Worm (Caenorhabditis elegans) whole organism, late embryonic: Measurements from ENCODE around the gene ZK1307.3.

Source experiments
- C38D4.7 ChIP-seq: fragments of 200-800 bp; sonication (Bioruptor generic); optimal IDR thresholded peaks from 2 replicates; lab custom pipeline; 2018; ENCODE audit warnings: mild to moderate bottlenecking, missing genetic modification characterization, moderate library complexity, missing compliant biosample characterization
- F13H6.1 ChIP-seq: sonication (generic microtip); optimal IDR thresholded peaks from 2 replicates; lab custom pipeline; 2016; ENCODE audit warnings: missing genetic modification characterization, missing compliant biosample characterization
- T23F11.4 ChIP-seq: fragments of 200-800 bp; sonication (Bioruptor generic); optimal IDR thresholded peaks from 2 replicates; lab custom pipeline; 2018; ENCODE audit warnings: mild to moderate bottlenecking, missing genetic modification characterization, missing compliant biosample characterization
- Y22D7AL.16 ChIP-seq: sonication (generic microtip); optimal IDR thresholded peaks from 2 replicates; lab custom pipeline; 2016; ENCODE audit warnings: missing genetic modification characterization, missing compliant biosample characterization
- ceh-18 ChIP-seq: sonication (generic microtip); optimal IDR thresholded peaks from 2 replicates; lab custom pipeline; 2016; ENCODE audit warnings: missing genetic modification characterization, missing compliant biosample characterization
- ceh-2 ChIP-seq: sonication (generic microtip); optimal IDR thresholded peaks from 2 replicates; lab custom pipeline; 2016; ENCODE audit warnings: missing genotype, missing genetic modification characterization, missing compliant biosample characterization
- ceh-24 ChIP-seq: sonication (generic microtip); optimal IDR thresholded peaks from 2 replicates; lab custom pipeline; 2016; ENCODE audit warnings: mild to moderate bottlenecking, missing genetic modification characterization, missing compliant biosample characterization
- ceh-31 ChIP-seq: sonication (generic microtip); optimal IDR thresholded peaks from 2 replicates; lab custom pipeline; 2016; ENCODE audit warnings: missing genetic modification characterization, missing compliant biosample characterization
- ceh-45 ChIP-seq: fragments of 200-800 bp; sonication (Bioruptor generic); IDR thresholded peaks from 2 replicates; pipeline ENCODE4 v1.3.6; 2022; ENCODE audit warnings: missing genetic modification reagents, missing genetic modification characterization, missing compliant biosample characterization
- ceh-48 ChIP-seq: sonication (generic microtip); optimal IDR thresholded peaks from 2 replicates; lab custom pipeline; 2016; ENCODE audit warnings: missing genetic modification characterization, inconsistent platforms, missing compliant biosample characterization
- ceh-9 ChIP-seq: sonication (generic microtip); optimal IDR thresholded peaks from 2 replicates; lab custom pipeline; 2016; ENCODE audit warnings: mild to moderate bottlenecking, missing genetic modification characterization, inconsistent platforms, missing compliant biosample characterization
- che-1 ChIP-seq: sonication (generic microtip); optimal IDR thresholded peaks from 2 replicates; lab custom pipeline; 2016; ENCODE audit warnings: mild to moderate bottlenecking, missing genetic modification characterization, missing compliant biosample characterization
- elt-2 ChIP-seq: sonication (generic microtip); optimal IDR thresholded peaks from 2 replicates; lab custom pipeline; 2016; ENCODE audit warnings: missing genetic modification reagents, missing genetic modification characterization, missing compliant biosample characterization
- elt-4 ChIP-seq: sonication (generic microtip); optimal IDR thresholded peaks from 2 replicates; lab custom pipeline; 2016; ENCODE audit warnings: missing genetic modification characterization, missing compliant biosample characterization
- ets-4 ChIP-seq: sonication (generic microtip); optimal IDR thresholded peaks from 2 replicates; lab custom pipeline; 2016; ENCODE audit warnings: missing genetic modification characterization, missing compliant biosample characterization
- fkh-10 ChIP-seq: fragments of 150-350 bp; optimal IDR thresholded peaks from 2 replicates; lab custom pipeline; 2014; ENCODE audit warnings: missing biosample characterization, missing genetic modification reagents, missing genetic modification characterization
- gmeb-2 ChIP-seq: sonication (generic microtip); optimal IDR thresholded peaks from 2 replicates; lab custom pipeline; 2016; ENCODE audit warnings: missing genetic modification characterization, inconsistent platforms, missing compliant biosample characterization
- hlh-13 ChIP-seq: fragments of 200-800 bp; sonication (Bioruptor generic); optimal IDR thresholded peaks from 2 replicates; lab custom pipeline; 2018; ENCODE audit warnings: mild to moderate bottlenecking, missing genetic modification characterization, missing compliant biosample characterization
- hlh-30 ChIP-seq: sonication (generic microtip); optimal IDR thresholded peaks from 2 replicates; lab custom pipeline; 2017; ENCODE audit warnings: antibody characterized with exemption, missing genetic modification characterization, missing compliant biosample characterization; ENCODE audit not compliant: insufficient read depth
- hlh-6 ChIP-seq: sonication (generic microtip); optimal IDR thresholded peaks from 2 replicates; lab custom pipeline; 2016; ENCODE audit warnings: missing genotype, missing genetic modification characterization, missing compliant biosample characterization
- hlh-8 ChIP-seq: sonication (generic microtip); optimal IDR thresholded peaks from 2 replicates; lab custom pipeline; 2016; ENCODE audit warnings: missing genotype, missing genetic modification characterization, missing compliant biosample characterization
- lin-11 ChIP-seq: fragments of 200-800 bp; sonication (Bioruptor generic); optimal IDR thresholded peaks from 2 replicates; lab custom pipeline; 2018; ENCODE audit warnings: mild to moderate bottlenecking, missing genetic modification characterization, missing compliant biosample characterization
- madf-2 ChIP-seq: sonication (generic microtip); optimal IDR thresholded peaks from 2 replicates; lab custom pipeline; 2017; ENCODE audit warnings: missing genetic modification characterization, missing compliant biosample characterization
- mec-3 ChIP-seq: sonication (generic microtip); optimal IDR thresholded peaks from 2 replicates; lab custom pipeline; 2016; ENCODE audit warnings: borderline replicate concordance, missing genetic modification characterization, missing compliant biosample characterization
- pag-3 ChIP-seq: sonication (generic microtip); optimal IDR thresholded peaks from 2 replicates; lab custom pipeline; 2016; ENCODE audit warnings: missing compliant biosample characterization, missing genetic modification characterization, borderline replicate concordance
- pat-9 ChIP-seq: fragments of 200-800 bp; sonication (Bioruptor generic); optimal IDR thresholded peaks from 2 replicates; lab custom pipeline; 2018; ENCODE audit warnings: mild to moderate bottlenecking, missing genetic modification characterization, moderate library complexity, missing compliant biosample characterization
- pha-2 ChIP-seq: sonication (generic microtip); optimal IDR thresholded peaks from 2 replicates; lab custom pipeline; 2017; ENCODE audit warnings: mild to moderate bottlenecking, missing genetic modification characterization, missing compliant biosample characterization
- pha-4 ChIP-seq: fragments of 150-350 bp; optimal IDR thresholded peaks from 2 replicates; lab custom pipeline; 2018; ENCODE audit warnings: missing biosample characterization, missing genetic modification reagents, missing genetic modification characterization
- pqm-1 ChIP-seq: sonication (generic microtip); optimal IDR thresholded peaks from 2 replicates; lab custom pipeline; 2016; ENCODE audit warnings: missing genetic modification characterization, missing compliant biosample characterization
- pros-1 ChIP-seq: fragments of 150-350 bp; optimal IDR thresholded peaks from 2 replicates; lab custom pipeline; 2014; ENCODE audit warnings: missing biosample characterization, missing genetic modification reagents, missing genetic modification characterization
- sox-2 ChIP-seq: fragments of 200-800 bp; sonication (Bioruptor generic); IDR thresholded peaks from 2 replicates; pipeline ENCODE4 v1.3.6; 2022; ENCODE audit warnings: missing genetic modification reagents, missing genetic modification characterization, missing compliant biosample characterization
- sox-4 ChIP-seq: sonication (generic microtip); optimal IDR thresholded peaks from 2 replicates; lab custom pipeline; 2017; ENCODE audit warnings: mild to moderate bottlenecking, missing genetic modification characterization, inconsistent platforms, missing compliant biosample characterization
- syd-9 ChIP-seq: sonication (generic microtip); optimal IDR thresholded peaks from 2 replicates; lab custom pipeline; 2016; ENCODE audit warnings: mild to moderate bottlenecking, missing genetic modification characterization, moderate library complexity, missing compliant biosample characterization
- tbx-2 ChIP-seq: sonication (generic microtip); optimal IDR thresholded peaks from 2 replicates; lab custom pipeline; 2016; ENCODE audit warnings: missing genetic modification characterization, missing compliant biosample characterization
- ttx-3 ChIP-seq: sonication (generic microtip); optimal IDR thresholded peaks from 2 replicates; lab custom pipeline; 2016; ENCODE audit warnings: missing genetic modification reagents, missing genetic modification characterization, missing compliant biosample characterization
- unc-42 ChIP-seq: sonication (generic microtip); optimal IDR thresholded peaks from 2 replicates; lab custom pipeline; 2016; ENCODE audit warnings: missing genotype, missing genetic modification characterization, missing compliant biosample characterization
- unc-55 ChIP-seq: sonication (generic microtip); optimal IDR thresholded peaks from 2 replicates; lab custom pipeline; 2017; ENCODE audit warnings: missing biosample characterization, missing genetic modification reagents, missing genetic modification characterization

Gene ZK1307.3

DNA sequence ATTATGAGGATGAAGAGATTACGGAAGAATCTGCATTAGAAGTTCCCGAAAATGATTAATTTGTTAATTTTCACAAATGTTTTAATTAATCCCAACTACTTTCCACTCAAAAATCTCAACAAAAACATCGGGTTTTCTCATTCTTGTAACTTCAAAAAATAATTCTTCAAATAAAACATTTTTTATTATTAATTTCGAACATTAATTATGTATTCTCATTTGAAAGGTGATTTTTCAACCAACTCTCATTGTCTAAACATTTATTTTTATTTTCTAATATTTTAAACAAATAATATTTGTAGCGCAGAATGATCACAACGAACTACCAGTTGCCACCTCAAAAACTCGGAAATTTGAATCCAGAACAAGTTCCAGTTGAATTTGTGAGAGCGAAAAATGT is 18.5 kb upstream of the ZK1307.3 start, which contains the start of gene ZK1320.7:
Gene ZK1320.7 (plus strand): TSS at position 301 of the 400 bp plus-strand sequence.
- TF ChIP-seq pag-3 (tag; lab: Kevin White, UChicago), result no peak
- no peak for TF ChIP-seq ets-4 (tag; lab: Kevin White, UChicago)
- no peak for TF ChIP-seq gmeb-2 (tag; lab: Kevin White, UChicago)
- no peak for TF ChIP-seq ttx-3 (tag; lab: Kevin White, UChicago)
- no peak for TF ChIP-seq hlh-6 (tag; lab: Kevin White, UChicago)
- no peak for TF ChIP-seq madf-2
- TF ChIP-seq pros-1, result no peak
- TF ChIP-seq hlh-8 (tag; lab: Kevin White, UChicago), result no peak
- no peak for TF ChIP-seq ceh-45 (GFP tag; lab: Robert Waterston, UW)
- TF ChIP-seq elt-4, result no peak
- TF ChIP-seq elt-2 (tag; lab: Kevin White, UChicago), result no peak
- no peak for TF ChIP-seq mec-3 (tag; lab: Kevin White, UChicago)
- no peak for TF ChIP-seq tbx-2
- no peak for TF ChIP-seq hlh-30 (tag; lab: Kevin White, UChicago)
- no peak for TF ChIP-seq sox-2 (GFP tag; lab: Robert Waterston, UW)
- TF ChIP-seq, all 69 proteins: peak for 0

DNA sequence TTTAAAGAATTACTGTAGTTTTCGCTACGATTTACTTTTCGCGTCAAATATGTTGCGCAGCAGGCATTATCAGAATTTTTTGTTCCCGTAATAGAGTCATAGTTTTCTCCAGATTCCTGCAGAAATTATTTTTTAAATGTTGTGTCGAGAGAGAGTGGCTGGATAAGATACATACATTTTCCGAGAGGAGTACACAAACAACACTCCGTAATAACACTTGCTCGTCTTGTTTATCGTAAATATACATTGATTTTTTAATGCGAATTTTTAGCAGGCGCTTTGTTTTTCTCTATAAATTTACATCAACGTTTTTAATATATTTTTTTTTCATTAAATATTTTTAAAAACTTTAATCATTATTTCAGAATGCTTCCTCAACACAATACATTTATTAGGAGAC is 16.1 kb upstream of the ZK1307.3 start, which contains the start of gene taf-8:
Gene taf-8 (plus strand): TSS at position 360 of the 400 bp plus-strand sequence.
- TF ChIP-seq elt-2 (tag; lab: Kevin White, UChicago) (peak; percentile 10), unc-42 (tag; lab: Kevin White, UChicago) (peak; percentile 20), ceh-48 (tag; lab: Kevin White, UChicago) (peak; percentile 67), ceh-31 (tag; lab: Kevin White, UChicago) (peak; percentile 1), ceh-9 (tag; lab: Kevin White, UChicago) (no peak)

DNA sequence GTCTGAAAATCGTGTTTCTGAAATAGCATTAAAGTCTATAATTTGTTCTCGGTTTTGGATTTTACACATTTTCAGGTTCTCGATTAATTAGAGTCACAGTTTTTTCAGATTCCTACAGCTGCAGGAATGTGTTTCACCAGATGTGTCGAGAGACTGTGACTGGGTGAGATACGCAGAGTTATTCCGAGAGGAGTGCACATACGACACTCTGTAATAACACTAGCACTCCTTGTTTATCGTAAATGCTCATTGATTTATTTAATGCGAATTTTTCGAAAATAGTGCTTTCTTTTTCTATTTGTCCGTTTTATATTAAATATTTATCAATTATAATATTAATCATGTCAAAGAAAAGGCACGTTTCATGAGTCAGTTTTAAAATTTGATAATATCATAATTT is 14.6 kb upstream of the ZK1307.3 start, which contains the start of gene ZK1320.11:
Gene ZK1320.11 (plus strand): TSS at position 243 of the 400 bp plus-strand sequence.
- TF ChIP-seq pqm-1 (tag; lab: Kevin White, UChicago) (no peak), hlh-8 (tag; lab: Kevin White, UChicago) (peak; percentile 43)

DNA sequence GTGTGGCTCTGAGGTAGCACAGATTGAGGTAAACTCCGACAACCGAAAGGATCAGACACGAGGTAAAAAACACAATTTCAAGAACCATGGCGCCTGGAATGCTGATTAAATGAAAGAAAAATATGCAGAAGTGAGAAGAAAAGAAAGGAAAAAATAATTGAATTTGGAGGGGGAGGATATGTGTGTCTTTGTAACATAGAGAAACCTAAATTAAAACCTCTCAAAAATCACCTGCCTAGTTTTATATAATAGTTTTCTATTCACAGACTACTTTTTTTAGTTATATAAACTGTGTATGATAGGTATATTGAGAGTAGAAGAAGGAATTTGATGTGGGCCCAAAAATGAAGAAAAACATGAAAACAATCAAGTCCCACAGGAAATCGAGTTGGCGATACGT is 12.8 kb upstream of the ZK1307.3 start, which contains the start of gene ZK1320.5:
Gene ZK1320.5 (minus strand): TSS at position 101 of the 400 bp plus-strand sequence.
- TF ChIP-seq unc-42 (tag; lab: Kevin White, UChicago) (no peak), ceh-18 (tag; lab: Kevin White, UChicago) (no peak), ceh-24 (tag; lab: Kevin White, UChicago) (no peak), lin-11 (no peak), C38D4.7 (GFP tag; lab: Kevin White, UChicago) (no peak), hlh-8 (tag; lab: Kevin White, UChicago) (no peak), pha-2 (tag; lab: Kevin White, UChicago) (no peak), unc-55 (GFP tag; lab: Kevin White, UChicago) (no peak), fkh-10 (GFP tag; lab: Kevin White, UChicago) (no peak), pat-9 (tag; lab: Kevin White, UChicago) (no peak), T23F11.4 (GFP tag; lab: Kevin White, UChicago) (no peak)

DNA sequence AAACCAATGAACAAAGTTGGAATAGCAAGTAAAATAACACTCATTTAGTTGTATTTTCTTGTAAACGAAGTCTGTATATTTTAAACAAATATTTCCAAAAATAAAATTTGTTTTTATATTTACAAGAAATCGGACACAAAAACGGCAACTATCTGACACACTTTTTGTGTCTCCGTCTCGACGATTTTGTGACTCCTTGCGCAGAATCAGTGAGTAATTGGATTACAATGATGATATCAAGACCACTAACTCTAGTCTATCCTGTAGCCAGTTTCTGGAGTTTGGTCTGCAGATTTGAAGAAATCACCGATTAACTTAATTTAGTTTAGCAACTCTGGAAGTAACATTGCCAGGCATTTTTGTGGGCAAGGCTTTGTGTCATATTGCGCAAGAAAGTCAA is 10.0 kb upstream of the ZK1307.3 start, which contains the start of gene cyp-13A10:
Gene cyp-13A10 (minus strand): TSS at position 88 of the 400 bp plus-strand sequence.
- TF ChIP-seq syd-9 (no peak), sox-4 (tag; lab: Kevin White, UChicago) (no peak), pha-4 (tag; lab: Kevin White, UChicago) (no peak), hlh-13 (GFP tag; lab: Kevin White, UChicago) (no peak), tbx-2 (no peak), che-1 (tag; lab: Kevin White, UChicago) (no peak), pros-1 (no peak), mec-3 (tag; lab: Kevin White, UChicago) (no peak), C38D4.7 (GFP tag; lab: Kevin White, UChicago) (no peak), Y22D7AL.16 (tag; lab: Kevin White, UChicago) (no peak), F13H6.1 (tag; lab: Kevin White, UChicago) (no peak), madf-2 (no peak), elt-4 (no peak), ceh-2 (tag; lab: Kevin White, UChicago) (no peak), gmeb-2 (tag; lab: Kevin White, UChicago) (no peak)
